Fruit fly (Drosophila melanogaster) whole organism, prepupa: Measurements from ENCODE around the gene Scp2.

Experiments used
- Blimp-1 ChIP-seq: fragments of 200-800 bp; sonication (Bioruptor generic); optimal IDR thresholded peaks from 3 replicates; lab custom pipeline; 2017; ENCODE audit warnings: missing biosample characterization, missing genetic modification characterization, mild to moderate bottlenecking, moderate library complexity, missing genetic modification reagents
- CG10631 ChIP-seq: fragments of 200-800 bp; sonication (Bioruptor generic); optimal IDR thresholded peaks from 2 replicates; lab custom pipeline; 2016; ENCODE audit warnings: missing biosample characterization, missing genetic modification characterization
- CG10669 ChIP-seq: fragments of 200-800 bp; sonication (Bioruptor generic); optimal IDR thresholded peaks from 3 replicates; lab custom pipeline; 2018; ENCODE audit warnings: missing biosample characterization, mild to moderate bottlenecking, missing genetic modification characterization, moderate library complexity
- CG11762 ChIP-seq: fragments of 200-800 bp; sonication (Bioruptor generic); optimal IDR thresholded peaks from 3 replicates; lab custom pipeline; 2016; ENCODE audit warnings: missing biosample characterization, missing genetic modification characterization; ENCODE audit not compliant: insufficient read depth
- CG11902 ChIP-seq: fragments of 200-800 bp; sonication (Bioruptor generic); optimal IDR thresholded peaks from 3 replicates; lab custom pipeline; 2016; ENCODE audit warnings: missing biosample characterization, missing genetic modification characterization
- CG1621 ChIP-seq: fragments of 200-800 bp; sonication (Bioruptor generic); optimal IDR thresholded peaks from 3 replicates; lab custom pipeline; 2018; ENCODE audit warnings: missing biosample characterization, mild to moderate bottlenecking, missing genetic modification characterization
- CG16779 ChIP-seq: fragments of 200-800 bp; sonication (Bioruptor generic); optimal IDR thresholded peaks from 3 replicates; lab custom pipeline; 2017; ENCODE audit warnings: missing biosample characterization, mild to moderate bottlenecking, missing genetic modification characterization
- CG31627 ChIP-seq: fragments of 200-800 bp; sonication (Bioruptor generic); optimal IDR thresholded peaks from 3 replicates; lab custom pipeline; 2016; ENCODE audit warnings: missing biosample characterization, missing genetic modification characterization
- CG3919 ChIP-seq: fragments of 200-800 bp; sonication (Bioruptor generic); optimal IDR thresholded peaks from 3 replicates; lab custom pipeline; 2016; ENCODE audit warnings: missing biosample characterization, missing genetic modification characterization
- CG4318 ChIP-seq: fragments of 200-800 bp; sonication (Bioruptor generic); optimal IDR thresholded peaks from 3 replicates; lab custom pipeline; 2017; ENCODE audit warnings: missing biosample characterization, mild to moderate bottlenecking, missing genetic modification characterization
- CG6163 ChIP-seq: fragments of 200-800 bp; sonication (Bioruptor generic); IDR thresholded peaks from 3 replicates; pipeline ENCODE4 v1.3.6; 2022; ENCODE audit warnings: missing biosample characterization, missing genetic modification characterization
- CG6276 ChIP-seq: fragments of 200-800 bp; sonication (Bioruptor generic); optimal IDR thresholded peaks from 2 replicates; lab custom pipeline; 2017; ENCODE audit warnings: missing biosample characterization, mild to moderate bottlenecking, missing genetic modification characterization
- CG6792 ChIP-seq: fragments of 200-800 bp; sonication (Bioruptor generic); optimal IDR thresholded peaks from 3 replicates; lab custom pipeline; 2016; ENCODE audit warnings: missing biosample characterization, missing genetic modification characterization
- CG6808 ChIP-seq: fragments of 200-800 bp; sonication (Bioruptor generic); optimal IDR thresholded peaks from 3 replicates; lab custom pipeline; 2017; ENCODE audit warnings: missing biosample characterization, missing genetic modification characterization, mild to moderate bottlenecking, moderate library complexity, missing genetic modification reagents
- CG6854 ChIP-seq: fragments of 200-800 bp; sonication (Bioruptor generic); optimal IDR thresholded peaks from 2 replicates; lab custom pipeline; 2017; ENCODE audit warnings: missing biosample characterization, mild to moderate bottlenecking, missing genetic modification characterization
- CG7368 ChIP-seq: fragments of 200-800 bp; sonication (Bioruptor generic); optimal IDR thresholded peaks from 3 replicates; lab custom pipeline; 2016; ENCODE audit warnings: missing biosample characterization, missing genetic modification characterization
- CG8119 ChIP-seq: fragments of 200-800 bp; sonication (Bioruptor generic); IDR thresholded peaks from 3 replicates; pipeline ENCODE4 v1.3.6; 2022; ENCODE audit warnings: missing biosample characterization, missing genetic modification characterization
- Eip75B ChIP-seq: fragments of 200-800 bp; sonication (Bioruptor generic); optimal IDR thresholded peaks from 3 replicates; lab custom pipeline; 2016; ENCODE audit warnings: missing biosample characterization, missing genetic modification characterization
- Eip78C ChIP-seq: fragments of 200-800 bp; sonication (Bioruptor generic); peaks from one replicate; lab custom pipeline; 2016; ENCODE audit warnings: missing biosample characterization, missing genetic modification characterization
- Ets96B ChIP-seq: fragments of 200-800 bp; optimal IDR thresholded peaks from 2 replicates; lab custom pipeline; 2019; ENCODE audit warnings: missing biosample characterization, mild to moderate bottlenecking, missing genetic modification characterization, moderate library complexity
- Lpt ChIP-seq: fragments of 200-800 bp; sonication (Bioruptor generic); optimal IDR thresholded peaks from 3 replicates; lab custom pipeline; 2016; ENCODE audit warnings: missing biosample characterization, missing genetic modification characterization
- Sox102F ChIP-seq: fragments of 200-800 bp; sonication (Bioruptor generic); optimal IDR thresholded peaks from 2 replicates; lab custom pipeline; 2016; ENCODE audit warnings: missing biosample characterization, mild to moderate bottlenecking, missing genetic modification characterization
- Sox15 ChIP-seq: fragments of 200-800 bp; sonication (Bioruptor generic); optimal IDR thresholded peaks from 3 replicates; lab custom pipeline; 2016; ENCODE audit warnings: missing biosample characterization, missing genetic modification characterization
- acj6 ChIP-seq: fragments of 200-800 bp; sonication (Bioruptor generic); optimal IDR thresholded peaks from 3 replicates; lab custom pipeline; 2016; ENCODE audit warnings: missing biosample characterization, missing genetic modification characterization
- cyc ChIP-seq: fragments of 200-800 bp; sonication (Bioruptor generic); optimal IDR thresholded peaks from 3 replicates; lab custom pipeline; 2016; ENCODE audit warnings: missing biosample characterization, missing genetic modification characterization
- eg ChIP-seq: fragments of 200-800 bp; sonication (Bioruptor generic); IDR thresholded peaks from 3 replicates; pipeline ENCODE4 v1.3.6; 2022; ENCODE audit warnings: missing biosample characterization, missing genetic modification characterization
- esn ChIP-seq: fragments of 200-800 bp; sonication (Bioruptor generic); optimal IDR thresholded peaks from 2 replicates; lab custom pipeline; 2016; ENCODE audit warnings: missing biosample characterization, mild to moderate bottlenecking, missing genetic modification characterization, moderate library complexity
- fd59A ChIP-seq: fragments of 200-800 bp; sonication (Bioruptor generic); optimal IDR thresholded peaks from 2 replicates; lab custom pipeline; 2017; ENCODE audit warnings: missing biosample characterization, mild to moderate bottlenecking, missing genetic modification characterization, missing genetic modification reagents
- fkh ChIP-seq: fragments of 200-800 bp; sonication (Bioruptor generic); optimal IDR thresholded peaks from 3 replicates; lab custom pipeline; 2017; ENCODE audit warnings: missing biosample characterization, mild to moderate bottlenecking, missing genetic modification characterization, moderate library complexity
- pdm3 ChIP-seq: fragments of 200-800 bp; sonication (Bioruptor generic); optimal IDR thresholded peaks from 3 replicates; lab custom pipeline; 2016; ENCODE audit warnings: missing biosample characterization, missing genetic modification characterization
- salr ChIP-seq, 2 experiments: fragments of 200-800 bp; sonication (Bioruptor generic); optimal IDR thresholded peaks; 3 replicates each; lab custom pipeline; 2016 to 2018; ENCODE audit warnings: missing biosample characterization in 2 of 2, missing genetic modification characterization in 2 of 2, mild to moderate bottlenecking in 1 of 2
- spab ChIP-seq: fragments of 200-800 bp; sonication (Bioruptor generic); optimal IDR thresholded peaks from 2 replicates; lab custom pipeline; 2017; ENCODE audit warnings: missing biosample characterization, mild to moderate bottlenecking, missing genetic modification characterization, missing genetic modification reagents
- svp ChIP-seq: fragments of 200-800 bp; sonication (Bioruptor generic); peaks from one replicate; lab custom pipeline; 2016; ENCODE audit warnings: missing biosample characterization, missing genetic modification characterization
- topi ChIP-seq: fragments of 200-800 bp; sonication (Bioruptor generic); optimal IDR thresholded peaks from 3 replicates; lab custom pipeline; 2016; ENCODE audit warnings: missing biosample characterization, missing genetic modification characterization
- vri ChIP-seq: fragments of 200-800 bp; sonication (Bioruptor generic); optimal IDR thresholded peaks from 3 replicates; lab custom pipeline; 2016; ENCODE audit warnings: missing biosample characterization, mild to moderate bottlenecking, missing genetic modification characterization

Scp2 gene

DNA sequence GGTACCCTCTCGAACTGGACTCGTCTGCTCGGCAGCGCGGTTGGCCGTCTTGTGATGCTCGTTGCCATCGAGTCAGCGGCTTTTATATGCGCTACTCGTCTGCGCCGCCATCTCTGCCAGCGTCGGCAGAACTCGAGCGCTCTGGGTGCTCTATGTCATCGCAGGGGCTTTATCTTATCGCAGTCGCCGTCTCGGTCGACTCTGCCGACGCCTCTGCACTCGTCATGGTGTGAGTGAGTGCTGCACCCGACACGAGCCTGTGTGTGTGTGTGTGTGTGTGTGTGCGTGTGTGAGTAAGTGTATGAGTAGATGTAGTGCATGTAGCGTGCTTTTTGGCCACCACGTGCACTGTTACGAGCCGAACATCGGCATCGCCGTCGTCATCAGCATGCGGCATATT is at the start of gene Scp2:
TSS of gene Scp2 (minus strand) at position 59 of the 400 bp plus-strand sequence.
- TF ChIP-seq svp (peak; percentile 19), CG10631 (GFP tag; lab: Kevin White, UChicago) (no peak)

DNA sequence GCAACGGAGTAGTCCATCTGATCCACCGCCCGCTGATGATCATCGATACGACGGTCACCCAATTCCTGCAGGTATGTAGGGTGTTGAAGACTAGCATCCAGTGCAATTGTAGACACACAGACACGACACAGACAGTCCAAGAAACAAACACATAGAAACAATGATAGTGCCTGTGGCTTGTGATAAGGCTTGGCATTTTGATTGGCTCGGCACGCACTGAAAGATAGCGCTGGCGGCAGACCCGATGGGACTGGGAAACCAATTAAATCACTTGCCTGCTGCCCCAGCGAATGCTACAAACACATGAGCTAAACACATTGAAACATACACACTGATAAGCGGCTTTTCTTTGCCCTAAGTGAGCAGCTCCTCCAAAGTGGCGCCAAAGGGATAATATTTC is 49.2 kb upstream of the Scp2 start:
- TF ChIP-seq CG7368 (GFP tag; lab: Kevin White, UChicago): no peak
- TF ChIP-seq Blimp-1 (GFP tag; lab: Kevin White, UChicago): no peak
- TF ChIP-seq CG6854 (GFP tag; lab: Kevin White, UChicago): no peak
- no peak for TF ChIP-seq CG16779 (tag; lab: Kevin White, UChicago)
- TF ChIP-seq CG11902 (GFP tag; lab: Kevin White, UChicago): no peak
- TF ChIP-seq Lpt (GFP tag; lab: Kevin White, UChicago): no peak
- no peak for TF ChIP-seq CG3919 (GFP tag; lab: Kevin White, UChicago)
- no peak for TF ChIP-seq CG10631 (GFP tag; lab: Kevin White, UChicago)
- TF ChIP-seq CG1621 (tag; lab: Kevin White, UChicago): no peak
- TF ChIP-seq CG10669 (GFP tag; lab: Kevin White, UChicago): no peak
- TF ChIP-seq esn (GFP tag; lab: Kevin White, UChicago): no peak
- TF ChIP-seq CG6792 (GFP tag; lab: Kevin White, UChicago): no peak
- no peak for TF ChIP-seq Ets96B
- no peak for TF ChIP-seq CG31627 (GFP tag; lab: Kevin White, UChicago)
- TF ChIP-seq cyc (GFP tag; lab: Kevin White, UChicago): no peak
- TF ChIP-seq CG4318 (GFP tag; lab: Kevin White, UChicago): no peak
- TF ChIP-seq svp: no peak
- TF ChIP-seq Eip78C: no peak
- TF ChIP-seq, all 60 proteins: peak for 0

DNA sequence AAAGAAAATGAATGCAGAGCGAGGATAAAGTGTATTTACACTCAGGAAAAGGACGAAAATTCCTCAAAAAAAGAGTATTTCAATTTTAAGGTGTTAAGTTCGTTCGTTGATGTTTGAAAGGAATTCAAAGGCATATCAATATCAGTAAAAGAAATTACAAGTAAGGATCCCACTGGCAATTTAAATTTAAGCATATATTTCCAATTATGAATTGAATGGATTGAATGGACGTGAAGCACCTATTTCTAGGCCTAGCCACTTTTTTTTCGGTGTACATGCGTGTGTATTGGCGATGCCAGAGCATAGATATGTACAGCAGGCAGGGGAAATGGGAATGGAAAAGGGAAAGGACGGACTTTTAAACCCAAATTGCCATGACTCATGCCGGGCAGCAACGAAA is 47.1 kb upstream of the Scp2 start:
- TF ChIP-seq CG11762 (GFP tag; lab: Kevin White, UChicago) (no peak), CG6808 (GFP tag; lab: Kevin White, UChicago) (no peak), salr (GFP tag; optimal IDR thresholded peaks at IDR 0.05; lab: Kevin White, UChicago) (no peak), fd59A (GFP tag; lab: Kevin White, UChicago) (no peak), Eip75B (GFP tag; lab: Kevin White, UChicago) (no peak), CG6276 (GFP tag; lab: Kevin White, UChicago) (no peak), Sox15 (GFP tag; lab: Kevin White, UChicago) (no peak), acj6 (GFP tag; lab: Kevin White, UChicago) (no peak), spab (GFP tag; lab: Kevin White, UChicago) (no peak), CG16779 (tag; lab: Kevin White, UChicago) (no peak), svp (no peak), CG8119 (GFP tag; lab: Robert Waterston, UW) (no peak), vri (no peak), CG1621 (tag; lab: Kevin White, UChicago) (no peak), eg (GFP tag; lab: Robert Waterston, UW) (no peak), Sox102F (GFP tag; lab: Kevin White, UChicago) (no peak)

DNA sequence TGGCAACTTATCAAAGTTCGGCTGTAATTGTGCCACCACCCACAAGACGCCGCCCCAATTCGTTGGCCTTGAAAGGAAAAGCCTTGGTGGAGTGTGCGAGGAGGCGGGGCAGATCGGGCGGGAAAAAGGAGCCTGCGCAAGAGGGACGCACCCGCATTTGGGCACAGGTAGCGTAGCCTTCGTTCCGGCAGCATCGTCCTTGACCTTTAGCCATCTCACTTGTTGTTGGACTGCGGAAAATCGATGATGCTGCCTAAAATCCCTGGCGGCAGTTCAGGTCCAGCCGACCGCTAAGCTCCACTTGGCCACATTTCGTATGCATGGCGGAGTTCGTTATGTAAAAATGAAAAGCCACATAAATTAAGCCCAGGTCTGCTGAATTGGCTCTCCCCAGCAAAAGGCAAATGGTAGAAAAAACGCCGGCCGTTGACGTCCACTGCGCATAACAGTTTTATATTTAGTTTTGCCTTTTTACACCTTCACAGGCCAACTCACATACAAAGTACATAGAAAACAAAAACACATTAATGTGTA is 43.5 kb upstream of the Scp2 start:
- TF ChIP-seq Ets96B: no peak
- peak; percentile 51 for TF ChIP-seq fkh (GFP tag; lab: Kevin White, UChicago)
- TF ChIP-seq CG3919 (GFP tag; lab: Kevin White, UChicago): no peak

DNA sequence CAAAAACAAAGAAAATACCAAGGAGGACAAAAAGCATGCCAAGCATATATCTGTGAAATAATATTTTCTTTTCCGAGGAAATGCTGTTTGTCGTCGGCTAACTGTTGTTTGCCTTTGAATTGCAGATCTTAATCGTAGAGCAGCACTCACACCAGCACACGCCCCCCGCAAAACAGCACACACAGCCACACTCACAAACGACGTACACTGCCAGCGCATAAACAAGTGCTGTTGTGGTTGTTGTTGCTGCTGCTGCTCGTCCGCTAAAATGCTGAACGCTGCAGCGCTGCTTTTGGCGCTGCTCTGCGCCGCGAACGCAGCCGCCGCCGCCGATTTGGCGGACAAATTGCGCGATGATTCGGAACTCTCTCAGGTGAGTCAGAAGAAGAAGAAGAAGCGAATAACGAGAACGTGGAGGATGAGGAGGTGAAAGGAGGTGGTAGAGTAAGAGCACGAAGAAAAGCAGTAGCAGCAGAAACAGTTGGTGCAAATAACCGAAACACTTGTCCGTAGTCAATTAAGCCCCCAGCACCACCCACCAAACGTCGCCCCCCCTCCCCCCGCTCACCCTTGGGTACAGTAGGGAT is 42.5 kb upstream of the Scp2 start:
- TF ChIP-seq pdm3 (GFP tag; lab: Kevin White, UChicago): no peak
- TF ChIP-seq topi (GFP tag; lab: Kevin White, UChicago): no peak
- peak; percentile 33; the same call in 1 of the 3 replicates for TF ChIP-seq CG8119 (GFP tag; lab: Robert Waterston, UW)
- peak; percentile 26 for TF ChIP-seq CG1621 (tag; lab: Kevin White, UChicago)
- peak; percentile 46 for TF ChIP-seq Eip78C
- TF ChIP-seq CG6163 (GFP tag; lab: Robert Waterston, UW): 0 out of 3 replicates have a peak, but pooled peaks have one; percentile 29
- TF ChIP-seq spab (GFP tag; lab: Kevin White, UChicago): no peak
